Worm (Caenorhabditis elegans): ENCODE results near the gene R07B1.5.

DNA sequence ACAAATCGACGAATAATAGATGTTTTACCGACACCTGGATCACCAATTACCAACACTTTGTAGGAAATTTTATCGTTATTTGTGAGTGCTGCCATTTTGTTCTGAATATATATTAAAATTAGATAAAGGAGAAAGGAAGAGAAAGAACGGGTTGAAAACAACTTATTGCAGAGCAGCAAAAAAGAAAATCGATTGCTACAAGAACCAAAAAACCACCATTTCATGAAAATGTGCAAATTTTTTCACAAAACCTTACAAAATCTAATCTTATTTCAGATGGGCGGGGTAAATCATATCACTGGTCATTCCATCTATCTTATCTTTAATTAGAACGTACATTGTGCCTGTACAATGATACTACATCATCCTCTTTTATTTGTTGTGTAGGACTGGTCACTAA lies 18.7 kb downstream of the R07B1.5 start, which contains the start of gene glo-1:
- TF ChIP-seq nhr-111 (GFP tag; optimal IDR thresholded peaks at IDR 0.05) (no peak), nhr-25 (tag; optimal IDR thresholded peaks at IDR 0.05; ENCODE audit: borderline replicate concordance, insufficient read depth) (no peak), aha-1 (tag) (no peak)
